Worm (Caenorhabditis elegans) whole organism, L3 larva: ENCODE measurements around the gene F09D12.2.

Experiments used
- ceh-28 ChIP-seq: fragments of 150-350 bp; optimal IDR thresholded peaks from 2 replicates; lab custom pipeline; 2014; ENCODE audit warnings: missing biosample characterization, missing genetic modification reagents, missing genetic modification characterization
- elt-1 ChIP-seq: fragments of 150-350 bp; optimal IDR thresholded peaks from 2 replicates; lab custom pipeline; 2014; ENCODE audit warnings: missing biosample characterization, missing genetic modification characterization
- elt-3 ChIP-seq, 3 experiments: fragments of 150-350 bp in 1 of 3; sonication (generic microtip) in 2 of 3; optimal IDR thresholded peaks; 2 replicates in 2 of 3; 4 replicates in 1 of 3; lab custom pipeline; 2014 to 2017; ENCODE audit warnings: missing biosample characterization in 3 of 3, missing genetic modification characterization in 3 of 3
- fkh-2 ChIP-seq: fragments of 150-350 bp; optimal IDR thresholded peaks from 2 replicates; lab custom pipeline; 2014; ENCODE audit warnings: missing biosample characterization, missing genetic modification reagents, missing genetic modification characterization
- fos-1 ChIP-seq: fragments of 150-350 bp; optimal IDR thresholded peaks from 2 replicates; lab custom pipeline; 2014; ENCODE audit warnings: missing biosample characterization, missing genetic modification characterization
- mdl-1 ChIP-seq: fragments of 150-350 bp; optimal IDR thresholded peaks from 2 replicates; lab custom pipeline; 2014; ENCODE audit warnings: missing biosample characterization, missing genetic modification characterization
- nfya-1 ChIP-seq: sonication (generic microtip); optimal IDR thresholded peaks from 2 replicates; lab custom pipeline; 2017; ENCODE audit warnings: missing genetic modification characterization, mild to moderate bottlenecking, missing compliant biosample characterization, antibody characterized with exemption, moderate library complexity; ENCODE audit not compliant: insufficient read depth
- nhr-11 ChIP-seq: fragments of 150-350 bp; optimal IDR thresholded peaks from 2 replicates; lab custom pipeline; 2014; ENCODE audit warnings: missing biosample characterization, missing genetic modification characterization
- nhr-28 ChIP-seq: fragments of 150-350 bp; optimal IDR thresholded peaks from 2 replicates; lab custom pipeline; 2014; ENCODE audit warnings: missing biosample characterization, missing genetic modification characterization
- skn-1 ChIP-seq: fragments of 150-350 bp; optimal IDR thresholded peaks from 2 replicates; lab custom pipeline; 2014; ENCODE audit warnings: missing biosample characterization, missing genetic modification characterization
- unc-39 ChIP-seq: sonication (generic microtip); optimal IDR thresholded peaks from 4 replicates; lab custom pipeline; 2017; ENCODE audit warnings: missing biosample characterization, missing genetic modification characterization
- unc-62 ChIP-seq: fragments of 150-350 bp; sonication (generic microtip); optimal IDR thresholded peaks from 4 replicates; lab custom pipeline; 2014; ENCODE audit warnings: missing biosample characterization, missing genetic modification reagents, missing genetic modification characterization
- ztf-11 ChIP-seq: fragments of 150-350 bp; optimal IDR thresholded peaks from 2 replicates; lab custom pipeline; 2014; ENCODE audit warnings: missing biosample characterization, missing genetic modification characterization

- TF ChIP-seq elt-3 (tag; optimal IDR thresholded peaks at IDR 0.05; lab: Kevin White, UChicago) (no peak), fos-1 (tag; lab: Kevin White, UChicago) (no peak), unc-62 (no peak), mdl-1 (no peak), unc-39 (tag; lab: Kevin White, UChicago) (no peak), skn-1 (tag; lab: Kevin White, UChicago) (no peak), nhr-28 (no peak), ceh-28 (tag; lab: Kevin White, UChicago) (no peak), ztf-11 (tag; lab: Kevin White, UChicago) (no peak), fkh-2 (tag; lab: Kevin White, UChicago) (no peak), elt-1 (tag; lab: Kevin White, UChicago) (no peak), nfya-1 (no peak), nhr-11 (tag; lab: Kevin White, UChicago) (no peak)
Measured at ce11 chrIV:3444614-3445013, 613 bp upstream of the F09D12.2 start, which contains the start of gene F58E2.5.
